Worm (Caenorhabditis elegans) whole organism, midembryonic: Measurements from ENCODE around the gene Y38E10A.17.

Experiments
- T22C8.4 ChIP-seq: fragments of 200-800 bp; sonication (Bioruptor generic); IDR thresholded peaks from 2 replicates; pipeline ENCODE4 v1.3.6; 2022; ENCODE audit warnings: missing genetic modification characterization, missing compliant biosample characterization
- cog-1 ChIP-seq: sonication (generic microtip); optimal IDR thresholded peaks from 2 replicates; lab custom pipeline; 2016; ENCODE audit warnings: missing genetic modification characterization, missing compliant biosample characterization
- flt-1 ChIP-seq: fragments of 200-800 bp; sonication (Bioruptor generic); IDR thresholded peaks from 2 replicates; pipeline ENCODE4 v1.3.6; 2022; ENCODE audit warnings: missing genetic modification characterization, missing compliant biosample characterization
- klf-2 ChIP-seq: fragments of 200-800 bp; sonication (Bioruptor generic); conservative IDR thresholded peaks from 2 replicates; pipeline ENCODE4 v1.3.6; 2022; ENCODE audit warnings: missing genetic modification reagents, missing genetic modification characterization, missing compliant biosample characterization
- med-1 ChIP-seq: sonication (generic microtip); optimal IDR thresholded peaks from 2 replicates; lab custom pipeline; 2017; ENCODE audit warnings: missing genetic modification characterization, mild to moderate bottlenecking, missing compliant biosample characterization, antibody characterized with exemption, missing genetic modification reagents; ENCODE audit not compliant: insufficient read depth
- ref-1 ChIP-seq: fragments of 200-800 bp; sonication (Bioruptor generic); conservative IDR thresholded peaks from 2 replicates; pipeline ENCODE4 v1.3.6; 2022; ENCODE audit warnings: missing genetic modification reagents, missing genetic modification characterization, missing compliant biosample characterization
- tab-1 ChIP-seq: fragments of 200-800 bp; sonication (Bioruptor generic); IDR thresholded peaks from 2 replicates; pipeline ENCODE4 v1.3.6; 2022; ENCODE audit warnings: missing genetic modification characterization, missing compliant biosample characterization
- ztf-23 ChIP-seq: fragments of 200-800 bp; sonication (Bioruptor generic); IDR thresholded peaks from 2 replicates; pipeline ENCODE4 v1.3.6; 2022; ENCODE audit warnings: missing genetic modification reagents, missing genetic modification characterization, missing compliant biosample characterization
- ztf-29 ChIP-seq: fragments of 200-800 bp; sonication (Bioruptor generic); IDR thresholded peaks from 2 replicates; pipeline ENCODE4 v1.3.6; 2022; ENCODE audit warnings: missing genetic modification reagents, missing genetic modification characterization, missing compliant biosample characterization

Y38E10A.17 gene

ce11 chrII:12670877-12671864 lies 36.6 kb upstream of the Y38E10A.17 start:
- TF ChIP-seq T22C8.4 (peak; percentile 73), cog-1 (tag; lab: Kevin White, UChicago) (no peak), flt-1 (GFP tag; lab: Robert Waterston, UW) (peak; percentile 24; the same call in 1 of the 2 replicates), med-1 (GFP tag; lab: Kevin White, UChicago) (no peak), klf-2 (GFP tag; lab: Robert Waterston, UW) (no peak), ztf-29 (GFP tag; lab: Robert Waterston, UW) (no peak)

- TF ChIP-seq ref-1 (GFP tag; lab: Robert Waterston, UW) (no peak), cog-1 (tag; lab: Kevin White, UChicago) (no peak), tab-1 (GFP tag; lab: Robert Waterston, UW) (no peak), T22C8.4 (no peak), med-1 (GFP tag; lab: Kevin White, UChicago) (no peak), klf-2 (GFP tag; lab: Robert Waterston, UW) (no peak), ztf-23 (GFP tag; lab: Robert Waterston, UW) (no peak), ztf-29 (GFP tag; lab: Robert Waterston, UW) (no peak), flt-1 (GFP tag; lab: Robert Waterston, UW) (no peak)
Observed at ce11 chrII:12669882-12670281, 35.3 kb upstream of the Y38E10A.17 start.

ce11 chrII:12669342-12669741 lies 34.7 kb upstream of the Y38E10A.17 start:
- TF ChIP-seq ref-1 (GFP tag; lab: Robert Waterston, UW) (no peak), med-1 (GFP tag; lab: Kevin White, UChicago) (no peak), klf-2 (GFP tag; lab: Robert Waterston, UW) (no peak), tab-1 (GFP tag; lab: Robert Waterston, UW) (no peak), ztf-23 (GFP tag; lab: Robert Waterston, UW) (no peak), T22C8.4 (no peak), cog-1 (tag; lab: Kevin White, UChicago) (no peak), ztf-29 (GFP tag; lab: Robert Waterston, UW) (no peak), flt-1 (GFP tag; lab: Robert Waterston, UW) (no peak)

DNA sequence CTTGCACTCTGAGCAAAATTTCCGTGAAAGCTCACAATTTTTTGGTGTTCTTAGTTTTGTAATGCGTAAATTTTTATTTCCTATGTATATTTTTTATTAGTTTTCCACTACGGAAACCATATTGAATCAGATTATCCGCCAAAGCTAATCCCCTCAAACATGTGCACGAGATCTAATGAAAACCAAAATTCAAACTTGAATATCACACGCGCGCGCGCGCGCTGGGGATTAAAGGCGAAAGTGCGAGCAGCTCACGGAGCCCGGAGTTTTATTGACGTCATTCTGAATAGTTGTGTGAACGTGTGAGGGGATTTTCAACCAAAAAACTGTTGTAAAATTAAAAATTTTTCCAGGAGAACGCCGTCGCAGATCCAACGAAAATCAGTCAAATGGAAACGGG lies 34.3 kb upstream of the Y38E10A.17 start:
- no peak for TF ChIP-seq T22C8.4
- no peak for TF ChIP-seq ztf-23 (GFP tag; lab: Robert Waterston, UW)
- no peak for TF ChIP-seq med-1 (GFP tag; lab: Kevin White, UChicago)
- no peak for TF ChIP-seq flt-1 (GFP tag; lab: Robert Waterston, UW)
- no peak for TF ChIP-seq klf-2 (GFP tag; lab: Robert Waterston, UW)
- TF ChIP-seq cog-1 (tag; lab: Kevin White, UChicago) = no peak
- TF ChIP-seq ztf-29 (GFP tag; lab: Robert Waterston, UW) = no peak
- TF ChIP-seq tab-1 (GFP tag; lab: Robert Waterston, UW) = no peak
- TF ChIP-seq ref-1 (GFP tag; lab: Robert Waterston, UW) = no peak

- TF ChIP-seq cog-1 (tag; lab: Kevin White, UChicago) (no peak), klf-2 (GFP tag; lab: Robert Waterston, UW) (no peak), ref-1 (GFP tag; lab: Robert Waterston, UW) (no peak), flt-1 (GFP tag; lab: Robert Waterston, UW) (no peak), ztf-29 (GFP tag; lab: Robert Waterston, UW) (no peak), ztf-23 (GFP tag; lab: Robert Waterston, UW) (no peak), med-1 (GFP tag; lab: Kevin White, UChicago) (no peak), tab-1 (GFP tag; lab: Robert Waterston, UW) (no peak), T22C8.4 (no peak)
Observed at ce11 chrII:12668148-12668547, 33.5 kb upstream of the Y38E10A.17 start.

- no peak for TF ChIP-seq ztf-23 (GFP tag; lab: Robert Waterston, UW)
- no peak for TF ChIP-seq tab-1 (GFP tag; lab: Robert Waterston, UW)
- no peak for TF ChIP-seq ztf-29 (GFP tag; lab: Robert Waterston, UW)
- no peak for TF ChIP-seq flt-1 (GFP tag; lab: Robert Waterston, UW)
- TF ChIP-seq T22C8.4 = no peak
- TF ChIP-seq ref-1 (GFP tag; lab: Robert Waterston, UW) = no peak
- no peak for TF ChIP-seq cog-1 (tag; lab: Kevin White, UChicago)
- no peak for TF ChIP-seq klf-2 (GFP tag; lab: Robert Waterston, UW)
- no peak for TF ChIP-seq med-1 (GFP tag; lab: Kevin White, UChicago)
Observed at ce11 chrII:12666042-12666441, 31.4 kb upstream of the Y38E10A.17 start.

ce11 chrII:12665019-12665418 lies 30.4 kb upstream of the Y38E10A.17 start:
- TF ChIP-seq med-1 (GFP tag; lab: Kevin White, UChicago) (no peak), klf-2 (GFP tag; lab: Robert Waterston, UW) (no peak), ref-1 (GFP tag; lab: Robert Waterston, UW) (no peak), T22C8.4 (no peak), ztf-29 (GFP tag; lab: Robert Waterston, UW) (no peak), cog-1 (tag; lab: Kevin White, UChicago) (no peak), tab-1 (GFP tag; lab: Robert Waterston, UW) (no peak), ztf-23 (GFP tag; lab: Robert Waterston, UW) (no peak), flt-1 (GFP tag; lab: Robert Waterston, UW) (no peak)

- TF ChIP-seq cog-1 (tag; lab: Kevin White, UChicago) (no peak), ztf-29 (GFP tag; lab: Robert Waterston, UW) (no peak), klf-2 (GFP tag; lab: Robert Waterston, UW) (no peak), ref-1 (GFP tag; lab: Robert Waterston, UW) (no peak), flt-1 (GFP tag; lab: Robert Waterston, UW) (no peak), ztf-23 (GFP tag; lab: Robert Waterston, UW) (no peak), T22C8.4 (no peak), tab-1 (GFP tag; lab: Robert Waterston, UW) (no peak), med-1 (GFP tag; lab: Kevin White, UChicago) (no peak)
Observed at ce11 chrII:12661930-12662329, 27.3 kb upstream of the Y38E10A.17 start.
